Worm (Caenorhabditis elegans): ENCODE measurements around the gene sams-5.
A peak's percentile ranks its signal among the peaks of the same experiment; 100 is the strongest.

sams-5 gene

DNA sequence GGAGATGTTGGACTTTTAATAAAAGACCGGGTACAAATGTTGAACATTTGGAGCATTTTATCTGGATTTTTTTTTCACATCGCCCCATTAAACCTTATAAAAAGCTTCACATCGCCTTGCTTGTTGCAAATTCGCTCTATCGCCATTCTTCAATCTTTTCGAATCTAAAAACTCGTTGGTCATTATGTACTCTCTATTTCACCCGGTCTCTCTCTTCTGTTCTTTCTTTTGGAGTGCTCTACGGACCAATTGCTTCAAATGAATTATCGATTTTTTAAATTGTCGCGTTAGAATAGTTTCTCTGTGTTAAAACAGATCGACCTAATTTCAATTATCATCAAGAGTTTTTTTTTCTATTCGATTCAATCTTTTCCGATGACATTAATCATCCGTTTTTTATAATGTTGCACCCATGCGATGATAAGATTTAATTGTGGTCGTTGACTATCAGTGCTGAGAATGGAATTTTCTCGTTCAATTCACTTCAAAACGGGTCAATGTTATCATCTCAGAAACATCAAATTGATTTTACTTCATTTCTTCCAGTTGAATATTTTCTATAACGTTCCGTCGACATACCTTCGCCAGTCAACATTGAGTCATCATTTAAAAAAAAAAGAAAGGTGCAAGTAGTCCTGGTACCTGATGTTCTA, 48.2 kb upstream of the sams-5 start (continued):
- TF ChIP-seq lin-35 (GFP tag; optimal IDR thresholded peaks at IDR 0.05) = peak in 1 of 3 experiments; percentile 12
- TF ChIP-seq somi-1 (GFP tag; optimal IDR thresholded peaks at IDR 0.05) = no peak
- TF ChIP-seq ceh-79 (tag; optimal IDR thresholded peaks at IDR 0.05) = no peak
- TF ChIP-seq ztf-26 (tag; optimal IDR thresholded peaks at IDR 0.05) = no peak
- no peak for TF ChIP-seq B0336.3 (GFP tag; IDR thresholded peaks at IDR 0.05)
- TF ChIP-seq pha-4 (tag; optimal IDR thresholded peaks at IDR 0.05) = no peak
- TF ChIP-seq T07F8.4 (tag; optimal IDR thresholded peaks at IDR 0.05) = no peak
- TF ChIP-seq F22D6.2 (tag; optimal IDR thresholded peaks at IDR 0.05) = no peak
- peak; percentile 4 for TF ChIP-seq attf-5 (GFP tag; optimal IDR thresholded peaks at IDR 0.05)
- no peak for TF ChIP-seq nhr-27 (tag; optimal IDR thresholded peaks at IDR 0.05)
- TF ChIP-seq madf-10 (tag; optimal IDR thresholded peaks at IDR 0.05) = no peak
- TF ChIP-seq K12H6.12 (tag; optimal IDR thresholded peaks at IDR 0.05) = no peak
- no peak for TF ChIP-seq ztf-22 (GFP tag; optimal IDR thresholded peaks at IDR 0.05)
- TF ChIP-seq sea-2 (GFP tag; IDR thresholded peaks at IDR 0.05) = no peak
- TF ChIP-seq rcor-1 (GFP tag; IDR thresholded peaks at IDR 0.05) = no peak
- no peak for TF ChIP-seq let-607 (tag; optimal IDR thresholded peaks at IDR 0.05)

DNA sequence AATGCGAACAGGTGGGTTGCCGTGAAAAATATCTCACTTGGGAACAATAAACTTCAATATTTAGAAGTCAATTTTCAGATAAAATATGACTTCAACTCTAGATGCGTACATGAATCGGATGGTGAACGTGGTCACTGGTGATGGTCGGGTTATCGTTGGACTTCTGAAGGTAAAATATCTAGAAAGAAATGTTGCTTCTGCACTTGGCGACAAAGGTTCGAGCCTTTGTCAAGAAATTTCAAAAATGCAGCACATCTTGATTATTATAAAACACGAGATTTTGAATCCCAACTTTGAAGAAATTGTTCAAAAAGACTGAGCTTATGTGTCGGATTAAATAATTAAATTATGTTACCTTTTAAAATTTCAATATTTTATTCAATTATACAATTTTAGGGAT, 47.1 kb upstream of the sams-5 start, which contains the start of gene lsm-8:
lsm-8 (plus strand) TSS at position 79 of the 400 bp plus-strand sequence.
- no peak for TF ChIP-seq T07F8.4 (tag; optimal IDR thresholded peaks at IDR 0.05)
- TF ChIP-seq Y53F4B.3 (GFP tag; IDR thresholded peaks at IDR 0.05) = no peak
- TF ChIP-seq unc-62 (GFP tag; optimal IDR thresholded peaks at IDR 0.05) = no peak
- no peak for TF ChIP-seq mcd-1 (GFP tag; IDR thresholded peaks at IDR 0.05)
- TF ChIP-seq F37B4.10 (GFP tag; IDR thresholded peaks at IDR 0.05) = no peak
- TF ChIP-seq snpc-3.4 (tag; optimal IDR thresholded peaks at IDR 0.05) = peak; percentile 11
- TF ChIP-seq nfyb-1 (GFP tag; IDR thresholded peaks at IDR 0.05) = no peak
- TF ChIP-seq dpff-1 (tag; optimal IDR thresholded peaks at IDR 0.05) = no peak
- peak; percentile 4 for TF ChIP-seq snpc-1.1 (tag; optimal IDR thresholded peaks at IDR 0.05; ENCODE audit: insufficient read depth)
- TF ChIP-seq F22D6.2 (tag; optimal IDR thresholded peaks at IDR 0.05) = no peak
- no peak for TF ChIP-seq ztf-18 (tag; optimal IDR thresholded peaks at IDR 0.05)
- TF ChIP-seq Y56A3A.18 (GFP tag; IDR thresholded peaks at IDR 0.05) = no peak
- no peak for TF ChIP-seq ceh-79 (tag; optimal IDR thresholded peaks at IDR 0.05)
- TF ChIP-seq fkh-3 (tag; optimal IDR thresholded peaks at IDR 0.05) = no peak
- no peak for TF ChIP-seq ets-4 (GFP tag; optimal IDR thresholded peaks at IDR 0.05)
- no peak for TF ChIP-seq F52B5.7 (tag; optimal IDR thresholded peaks at IDR 0.05)
- TF ChIP-seq mes-4 (tag; optimal IDR thresholded peaks at IDR 0.05) = no peak
- TF ChIP-seq T26A5.8 (tag; optimal IDR thresholded peaks at IDR 0.05) = no peak
- peak; percentile 48 for TF ChIP-seq hsf-1 (GFP tag; IDR thresholded peaks at IDR 0.05)

DNA sequence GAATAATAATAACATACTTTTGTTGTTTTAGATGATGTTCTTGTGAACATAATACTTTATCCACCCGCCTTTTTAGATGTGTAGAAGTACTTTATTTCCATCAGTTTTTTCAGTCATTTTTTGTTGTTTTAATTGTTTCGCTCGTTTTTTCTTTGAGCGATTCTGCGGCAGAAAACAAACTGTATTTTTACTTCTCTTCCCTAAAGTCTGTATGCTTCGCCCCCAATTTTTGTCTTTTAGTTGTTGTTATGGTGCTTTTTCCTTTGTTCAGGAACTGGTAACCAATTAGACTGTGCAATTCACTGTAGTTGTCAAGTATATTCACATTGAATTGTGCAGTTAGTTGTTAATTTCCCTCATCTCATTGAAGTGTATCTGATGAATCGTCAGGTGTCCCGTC, 46.5 kb upstream of the sams-5 start:
- TF ChIP-seq aptf-2 (GFP tag; conservative IDR thresholded peaks at IDR 0.05) (no peak), Y67H2A.10 (GFP tag; conservative IDR thresholded peaks at IDR 0.05) (no peak), aptf-3 (GFP tag; IDR thresholded peaks at IDR 0.05) (0 out of 2 replicates have a peak, but pooled peaks have one; percentile 66), mxl-1 (tag; optimal IDR thresholded peaks at IDR 0.05) (peak; percentile 40), K12H6.12 (tag; optimal IDR thresholded peaks at IDR 0.05) (no peak), F49E8.2 (tag; optimal IDR thresholded peaks at IDR 0.05; ENCODE audit: insufficient read depth) (no peak), atf-7 (tag; optimal IDR thresholded peaks at IDR 0.05) (peak; percentile 44), rec-8 (tag; optimal IDR thresholded peaks at IDR 0.05) (peak in 1 of 2 experiments; percentile 37), lag-1 (GFP tag; IDR thresholded peaks at IDR 0.05) (no peak), bed-2 (GFP tag; IDR thresholded peaks at IDR 0.05) (no peak), zim-3 (tag; optimal IDR thresholded peaks at IDR 0.05) (no peak), ztf-26 (tag; optimal IDR thresholded peaks at IDR 0.05) (no peak), ekl-4 (GFP tag; IDR thresholded peaks at IDR 0.05) (peak; percentile 48; the same call in 1 of the 2 replicates), mes-4 (tag; optimal IDR thresholded peaks at IDR 0.05) (no peak), T26A5.8 (tag; optimal IDR thresholded peaks at IDR 0.05) (peak; percentile 61), F39B2.1 (GFP tag; IDR thresholded peaks at IDR 0.05) (0 out of 2 replicates have a peak, but pooled peaks have one; percentile 31), snpc-4 (GFP tag; optimal IDR thresholded peaks at IDR 0.05) (peak; percentile 49), snpc-4 (tag; optimal IDR thresholded peaks at IDR 0.05) (peak in 2 of 4 experiments; percentile 44 to 69)

All from whole organism, young adult.